Worm (Caenorhabditis elegans) whole organism, L2 larva: Measurements from ENCODE around the gene gsto-2.
A peak's percentile ranks its signal among the peaks of the same experiment; 100 is the strongest.

ENCODE experiments used
- C34F6.9 ChIP-seq: fragments of 150-350 bp; optimal IDR thresholded peaks from 2 replicates; lab custom pipeline; 2014; ENCODE audit warnings: missing biosample characterization, missing genetic modification characterization
- F13H6.1 ChIP-seq: sonication (generic microtip); optimal IDR thresholded peaks from 2 replicates; lab custom pipeline; 2016; ENCODE audit warnings: missing genetic modification characterization, missing compliant biosample characterization
- R02D3.7 ChIP-seq: fragments of 150-350 bp; optimal IDR thresholded peaks from 2 replicates; lab custom pipeline; 2014; ENCODE audit warnings: missing biosample characterization, missing genetic modification characterization
- Y55F3AM.14 ChIP-seq: fragments of 200-800 bp; sonication (Bioruptor generic); optimal IDR thresholded peaks from 2 replicates; lab custom pipeline; 2018; ENCODE audit warnings: mild to moderate bottlenecking, missing genetic modification characterization, missing compliant biosample characterization
- ZK546.5 ChIP-seq: sonication (generic microtip); optimal IDR thresholded peaks from 2 replicates; lab custom pipeline; 2017; ENCODE audit warnings: missing biosample characterization, missing genetic modification characterization
- alr-1 ChIP-seq: fragments of 150-350 bp; optimal IDR thresholded peaks from 2 replicates; lab custom pipeline; 2014; ENCODE audit warnings: missing biosample characterization, missing genetic modification characterization
- aly-2 ChIP-seq: fragments of 150-350 bp; optimal IDR thresholded peaks from 2 replicates; lab custom pipeline; 2014; ENCODE audit warnings: missing biosample characterization, missing genetic modification characterization
- ama-1 ChIP-seq: fragments of 150-350 bp; optimal IDR thresholded peaks from 2 replicates; lab custom pipeline; 2018; ENCODE audit warnings: inconsistent platforms
- blmp-1 ChIP-seq: sonication (generic microtip); optimal IDR thresholded peaks from 2 replicates; lab custom pipeline; 2017; ENCODE audit warnings: missing genetic modification characterization, mild to moderate bottlenecking, missing compliant biosample characterization, antibody characterized with exemption, moderate library complexity; ENCODE audit not compliant: insufficient read depth
- ceh-82 ChIP-seq: fragments of 150-350 bp; optimal IDR thresholded peaks from 2 replicates; lab custom pipeline; 2014; ENCODE audit warnings: missing biosample characterization, missing genetic modification characterization
- crh-2 ChIP-seq: sonication (generic microtip); optimal IDR thresholded peaks from 2 replicates; lab custom pipeline; 2017; ENCODE audit warnings: missing biosample characterization, missing genetic modification characterization
- dmd-4 ChIP-seq: sonication (generic microtip); optimal IDR thresholded peaks from 2 replicates; lab custom pipeline; 2017; ENCODE audit warnings: missing biosample characterization, missing genetic modification characterization
- egl-27 ChIP-seq: sonication (generic microtip); optimal IDR thresholded peaks from 3 replicates; lab custom pipeline; 2017; ENCODE audit warnings: missing biosample characterization, missing genetic modification reagents, missing genetic modification characterization
- elt-1 ChIP-seq: fragments of 150-350 bp; optimal IDR thresholded peaks from 2 replicates; lab custom pipeline; 2014; ENCODE audit warnings: missing biosample characterization, missing genetic modification characterization
- elt-3 ChIP-seq: sonication (generic microtip); optimal IDR thresholded peaks from 2 replicates; lab custom pipeline; 2017; ENCODE audit warnings: missing biosample characterization, missing genetic modification characterization
- fos-1 ChIP-seq: fragments of 150-350 bp; optimal IDR thresholded peaks from 2 replicates; lab custom pipeline; 2014; ENCODE audit warnings: missing biosample characterization, missing genetic modification characterization
- gmeb-1 ChIP-seq: fragments of 150-350 bp; optimal IDR thresholded peaks from 2 replicates; lab custom pipeline; 2014; ENCODE audit warnings: missing biosample characterization, missing genetic modification characterization
- lin-11 ChIP-seq: fragments of 150-350 bp; sonication (generic microtip); optimal IDR thresholded peaks from 2 replicates; lab custom pipeline; 2014; ENCODE audit warnings: missing biosample characterization, missing genetic modification characterization, inconsistent platforms, mixed read lengths
- lin-39 ChIP-seq: fragments of 150-350 bp; optimal IDR thresholded peaks from 2 replicates; lab custom pipeline; 2014; ENCODE audit warnings: missing biosample characterization, missing genetic modification reagents, missing genetic modification characterization
- lsy-2 ChIP-seq, 2 experiments: fragments of 150-350 bp in 1 of 2; sonication (generic microtip) in 1 of 2; optimal IDR thresholded peaks; 2 replicates each; lab custom pipeline; 2014 to 2017; ENCODE audit warnings: missing biosample characterization in 2 of 2, missing genetic modification characterization in 2 of 2
- mab-5 ChIP-seq: fragments of 150-350 bp; optimal IDR thresholded peaks from 2 replicates; lab custom pipeline; 2014; ENCODE audit warnings: missing biosample characterization, missing genetic modification characterization
- mbf-1 ChIP-seq: sonication (generic microtip); optimal IDR thresholded peaks from 2 replicates; lab custom pipeline; 2017; ENCODE audit warnings: missing biosample characterization, missing genetic modification characterization
- nhr-10 ChIP-seq: sonication (generic microtip); optimal IDR thresholded peaks from 2 replicates; lab custom pipeline; 2017; ENCODE audit warnings: missing biosample characterization, missing genetic modification characterization
- nhr-11 ChIP-seq: fragments of 150-350 bp; optimal IDR thresholded peaks from 2 replicates; lab custom pipeline; 2014; ENCODE audit warnings: missing biosample characterization, missing genetic modification characterization
- nhr-129 ChIP-seq: fragments of 150-350 bp; optimal IDR thresholded peaks from 2 replicates; lab custom pipeline; 2014; ENCODE audit warnings: missing biosample characterization, missing genetic modification characterization
- nhr-21 ChIP-seq: fragments of 150-350 bp; optimal IDR thresholded peaks from 2 replicates; lab custom pipeline; 2014; ENCODE audit warnings: missing biosample characterization, missing genetic modification characterization
- nhr-25 ChIP-seq: fragments of 150-350 bp; sonication (generic microtip); optimal IDR thresholded peaks from 3 replicates; lab custom pipeline; 2014; ENCODE audit warnings: missing biosample characterization, missing genetic modification characterization
- nhr-6 ChIP-seq: fragments of 150-350 bp; optimal IDR thresholded peaks from 2 replicates; lab custom pipeline; 2014; ENCODE audit warnings: missing biosample characterization, missing genetic modification characterization
- nhr-77 ChIP-seq: fragments of 150-350 bp; optimal IDR thresholded peaks from 2 replicates; lab custom pipeline; 2014; ENCODE audit warnings: missing biosample characterization, missing genetic modification characterization
- peb-1 ChIP-seq: fragments of 150-350 bp; optimal IDR thresholded peaks from 2 replicates; lab custom pipeline; 2014; ENCODE audit warnings: missing biosample characterization, missing genetic modification characterization
- sem-4 ChIP-seq: fragments of 150-350 bp; optimal IDR thresholded peaks from 2 replicates; lab custom pipeline; 2014; ENCODE audit warnings: missing biosample characterization, missing genetic modification reagents, missing genetic modification characterization
- sma-3 ChIP-seq: sonication (generic microtip); optimal IDR thresholded peaks from 2 replicates; lab custom pipeline; 2016; ENCODE audit warnings: missing genetic modification reagents, missing genetic modification characterization, missing compliant biosample characterization
- sma-9 ChIP-seq, 2 experiments: fragments of 150-350 bp in 1 of 2; sonication (generic microtip) in 1 of 2; optimal IDR thresholded peaks; 2 replicates each; lab custom pipeline; 2014 to 2016; ENCODE audit warnings: missing genetic modification characterization in 2 of 2, mild to moderate bottlenecking in 1 of 2, missing biosample characterization in 1 of 2, missing compliant biosample characterization in 1 of 2, missing genetic modification reagents in 1 of 2, moderate library complexity in 1 of 2
- snpc-4 ChIP-seq: fragments of 150-350 bp; optimal IDR thresholded peaks from 2 replicates; lab custom pipeline; 2014; ENCODE audit warnings: missing biosample characterization, missing genetic modification characterization
- unc-55 ChIP-seq: fragments of 150-350 bp; sonication (generic microtip); optimal IDR thresholded peaks from 3 replicates; lab custom pipeline; 2014; ENCODE audit warnings: missing biosample characterization, missing genetic modification reagents, missing genetic modification characterization
- unc-62 ChIP-seq: fragments of 150-350 bp; optimal IDR thresholded peaks from 2 replicates; lab custom pipeline; 2014; ENCODE audit warnings: missing biosample characterization, missing genetic modification reagents, missing genetic modification characterization
- ztf-1 ChIP-seq: fragments of 200-800 bp; sonication (Bioruptor generic); conservative IDR thresholded peaks from 2 replicates; pipeline ENCODE4 v1.3.6; 2022; ENCODE audit warnings: missing genetic modification characterization, missing compliant biosample characterization
- ztf-11 ChIP-seq: sonication (generic microtip); optimal IDR thresholded peaks from 2 replicates; lab custom pipeline; 2017; ENCODE audit warnings: missing biosample characterization, missing genetic modification characterization
- ztf-4 ChIP-seq: fragments of 150-350 bp; optimal IDR thresholded peaks from 2 replicates; lab custom pipeline; 2014; ENCODE audit warnings: missing biosample characterization, missing genetic modification characterization

gsto-2 gene

DNA sequence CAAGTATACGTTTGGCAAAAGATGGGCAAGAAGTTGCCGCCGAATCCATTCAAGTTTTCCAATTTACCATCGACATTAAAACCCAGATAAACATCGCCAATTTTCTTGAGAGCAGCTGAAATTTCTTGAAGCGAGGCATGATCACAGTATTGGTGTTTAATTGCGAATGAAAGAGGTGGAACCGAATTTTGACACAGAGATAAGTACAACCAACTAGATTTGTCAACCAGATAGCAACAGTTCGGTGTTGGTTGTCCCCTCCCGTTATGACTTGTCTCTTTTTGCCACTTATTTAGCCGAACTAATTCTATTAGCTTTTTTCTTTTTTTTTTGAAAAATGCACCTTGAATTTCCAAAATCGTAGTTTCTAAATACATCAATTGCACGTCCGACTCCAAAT lies 23.8 kb downstream of the gsto-2 start:
- TF ChIP-seq sem-4 (tag; lab: Kevin White, UChicago) (no peak), lin-39 (no peak), blmp-1 (tag; lab: Kevin White, UChicago) (no peak), nhr-129 (tag; lab: Kevin White, UChicago) (no peak), F13H6.1 (tag; lab: Kevin White, UChicago) (no peak), dmd-4 (tag; lab: Kevin White, UChicago) (no peak), mbf-1 (tag; lab: Kevin White, UChicago) (no peak), nhr-10 (tag; lab: Kevin White, UChicago) (no peak)
- TF ChIP-seq, all 48 proteins: peak for 0

DNA sequence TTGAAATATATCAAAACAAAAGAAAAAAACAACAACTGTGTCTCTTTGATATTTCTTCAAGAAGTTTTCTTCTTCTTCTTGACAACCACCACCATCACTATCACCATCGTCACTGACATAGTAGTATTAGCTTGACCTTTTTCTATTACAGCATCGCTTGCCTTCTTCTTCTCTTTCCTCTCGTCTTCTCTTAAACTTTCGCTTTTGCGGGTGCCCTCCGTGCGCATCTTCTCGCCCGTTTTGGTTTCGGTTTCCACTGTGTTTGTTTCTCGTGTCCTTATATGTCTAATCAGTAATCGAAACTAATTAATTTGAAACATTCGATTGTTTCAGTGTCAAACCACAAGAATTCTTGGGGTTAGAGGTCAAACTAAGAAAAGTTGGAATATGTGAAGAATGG lies 24.8 kb downstream of the gsto-2 start:
- TF ChIP-seq blmp-1 (tag; lab: Kevin White, UChicago) (peak; percentile 92), nhr-25 (peak; percentile 48), ceh-82 (tag; lab: Kevin White, UChicago) (no peak), sma-9 (GFP tag; optimal IDR thresholded peaks at IDR 0.05; lab: Kevin White, UChicago) (peak; percentile 11), sma-9 (tag; optimal IDR thresholded peaks at IDR 0.05; lab: Kevin White, UChicago) (no peak), crh-2 (tag; lab: Kevin White, UChicago) (peak; percentile 22), fos-1 (tag; lab: Kevin White, UChicago) (peak; percentile 4), ztf-11 (tag; lab: Kevin White, UChicago) (no peak), sem-4 (tag; lab: Kevin White, UChicago) (no peak)

DNA sequence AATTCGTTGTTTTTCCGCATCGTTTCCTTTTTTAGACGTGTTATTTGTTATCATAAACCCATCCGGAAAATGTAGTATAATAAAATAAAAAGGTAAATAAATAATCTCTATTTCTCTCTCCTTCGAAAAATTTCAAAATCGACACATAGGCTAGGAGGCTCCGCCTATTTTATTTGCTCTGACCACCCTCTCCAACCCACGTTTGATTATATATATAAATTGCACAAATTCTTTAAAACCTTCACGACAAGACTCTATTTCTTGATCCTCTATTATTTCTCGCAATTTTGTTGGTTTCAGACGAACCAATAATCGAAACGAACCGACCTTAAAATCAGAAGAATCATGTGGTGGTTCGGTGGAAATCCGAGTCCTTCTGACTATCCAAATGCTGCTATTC lies 26.2 kb downstream of the gsto-2 start, which contains the start of gene doxa-1:
Gene doxa-1, plus strand, starts transcription at position 301 of the 400 bp plus-strand sequence.
- no peak for TF ChIP-seq ztf-4 (tag; lab: Kevin White, UChicago)
- no peak for TF ChIP-seq aly-2 (tag; lab: Kevin White, UChicago)
- no peak for TF ChIP-seq nhr-21 (tag; lab: Kevin White, UChicago)
- no peak for TF ChIP-seq lin-11 (tag; lab: Kevin White, UChicago)
- TF ChIP-seq alr-1 (tag; lab: Kevin White, UChicago): no peak

DNA sequence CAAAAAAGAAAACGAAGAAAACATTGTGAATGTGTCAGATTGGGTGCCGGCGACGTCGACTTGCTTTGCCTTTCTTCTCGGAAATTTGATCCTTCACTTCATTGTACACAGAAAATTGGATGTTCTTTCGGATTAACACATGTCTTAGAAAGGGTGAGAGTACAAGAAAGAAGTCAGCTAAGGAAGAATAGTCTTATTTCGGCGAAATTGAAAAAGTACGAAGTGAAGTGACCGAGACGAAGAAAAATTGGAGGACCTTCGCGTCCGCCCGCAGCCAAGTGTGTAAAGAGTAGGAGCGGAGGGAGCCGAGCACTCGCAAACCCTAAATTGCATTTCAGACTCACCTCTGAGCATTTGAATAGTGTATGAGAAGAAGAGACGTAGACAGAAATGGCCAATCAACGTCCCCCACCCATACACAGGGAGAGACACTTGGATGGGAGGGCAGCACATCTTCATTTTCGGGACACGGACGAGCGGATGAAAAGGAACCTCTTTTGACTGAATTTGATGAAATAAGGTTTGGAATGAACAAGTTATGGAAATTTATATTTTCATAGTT lies 34.1 kb downstream of the gsto-2 start, which contains the start of gene glr-1:
Gene glr-1, minus strand, starts transcription at position 51 of the 562 bp plus-strand sequence.
- TF ChIP-seq nhr-11 (tag; lab: Kevin White, UChicago) (no peak), R02D3.7 (no peak), blmp-1 (tag; lab: Kevin White, UChicago) (no peak), sem-4 (tag; lab: Kevin White, UChicago) (no peak), alr-1 (tag; lab: Kevin White, UChicago) (no peak), egl-27 (tag; lab: Kevin White, UChicago) (no peak), ceh-82 (tag; lab: Kevin White, UChicago) (no peak), lin-11 (tag; lab: Kevin White, UChicago) (no peak), Y55F3AM.14 (no peak), sma-9 (GFP tag; optimal IDR thresholded peaks at IDR 0.05; lab: Kevin White, UChicago) (no peak), sma-9 (tag; optimal IDR thresholded peaks at IDR 0.05; lab: Kevin White, UChicago) (no peak), F13H6.1 (tag; lab: Kevin White, UChicago) (no peak), ztf-1 (GFP tag; lab: Robert Waterston, UW) (no peak), gmeb-1 (tag; lab: Kevin White, UChicago) (no peak), crh-2 (tag; lab: Kevin White, UChicago) (no peak), elt-1 (tag; lab: Kevin White, UChicago) (no peak)
- TF ChIP-seq, all 48 proteins: peak for 0

DNA sequence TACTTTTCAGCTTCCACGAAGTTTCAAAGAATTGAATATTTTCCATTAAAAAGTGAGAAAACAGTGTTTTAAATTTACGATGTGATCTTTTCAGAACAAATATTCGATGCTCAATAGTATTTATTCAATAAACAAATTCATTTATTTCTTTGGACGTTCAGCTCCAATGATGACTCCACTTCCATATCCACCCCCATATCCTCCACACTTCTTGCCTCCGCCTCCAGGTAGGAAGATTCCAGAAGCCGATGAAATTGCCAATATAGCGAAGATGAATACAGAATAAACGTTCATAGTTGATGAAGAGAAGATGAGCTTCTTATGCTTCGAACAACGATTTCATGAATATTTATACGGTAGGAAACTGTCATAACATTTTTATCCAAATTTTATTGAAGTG lies 34.6 kb downstream of the gsto-2 start, which contains the start of gene fip-3:
Gene fip-3, minus strand, starts transcription at position 294 of the 400 bp plus-strand sequence.
- TF ChIP-seq peb-1 (tag; lab: Kevin White, UChicago): no peak
- TF ChIP-seq sma-3 (GFP tag; lab: Kevin White, UChicago): no peak
- no peak for TF ChIP-seq Y55F3AM.14
- no peak for TF ChIP-seq ztf-4 (tag; lab: Kevin White, UChicago)
- TF ChIP-seq ZK546.5: no peak
- TF ChIP-seq R02D3.7: no peak

DNA sequence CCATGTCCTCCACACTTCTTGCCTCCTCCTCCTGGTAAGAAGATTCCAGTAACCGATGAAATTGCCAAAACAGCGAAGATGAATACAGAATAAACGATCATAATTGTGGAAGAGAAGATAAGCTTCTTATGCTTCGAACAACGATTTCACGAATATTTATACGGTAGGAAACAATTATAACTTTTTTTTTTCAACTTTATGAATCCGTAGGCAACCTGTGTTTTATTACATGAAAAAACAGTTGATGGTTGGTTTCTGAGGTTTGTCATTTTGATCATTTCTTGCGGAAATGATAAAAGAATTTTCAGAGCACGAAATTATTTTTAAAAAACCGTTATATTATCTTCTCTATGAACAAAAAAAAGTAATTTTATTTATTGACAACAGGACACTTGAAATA lies 36.3 kb downstream of the gsto-2 start, which contains the start of gene fipr-16:
Gene fipr-16, minus strand, starts transcription at position 101 of the 400 bp plus-strand sequence.
- no peak for TF ChIP-seq R02D3.7
- TF ChIP-seq fos-1 (tag; lab: Kevin White, UChicago): no peak
- no peak for TF ChIP-seq lsy-2 (tag; optimal IDR thresholded peaks at IDR 0.05; lab: Kevin White, UChicago)
- TF ChIP-seq nhr-21 (tag; lab: Kevin White, UChicago): no peak
- TF ChIP-seq unc-62 (GFP tag; lab: Kevin White, UChicago): no peak
- TF ChIP-seq F13H6.1 (tag; lab: Kevin White, UChicago): no peak
- no peak for TF ChIP-seq nhr-77 (tag; lab: Kevin White, UChicago)
- TF ChIP-seq ztf-4 (tag; lab: Kevin White, UChicago): no peak
- no peak for TF ChIP-seq elt-3
- no peak for TF ChIP-seq C34F6.9 (tag; lab: Kevin White, UChicago)
- TF ChIP-seq unc-55 (GFP tag; lab: Kevin White, UChicago): no peak
- TF ChIP-seq ama-1: no peak
- no peak for TF ChIP-seq egl-27 (tag; lab: Kevin White, UChicago)
- TF ChIP-seq peb-1 (tag; lab: Kevin White, UChicago): no peak
- TF ChIP-seq nhr-6 (tag; lab: Kevin White, UChicago): no peak
- TF ChIP-seq alr-1 (tag; lab: Kevin White, UChicago): no peak
- no peak for TF ChIP-seq nhr-10 (tag; lab: Kevin White, UChicago)
- TF ChIP-seq lin-11 (tag; lab: Kevin White, UChicago): no peak
- TF ChIP-seq mab-5 (tag; lab: Kevin White, UChicago): no peak
- TF ChIP-seq snpc-4: no peak
- TF ChIP-seq, all 48 proteins: peak for 0
